Worm (Caenorhabditis elegans) whole organism, L4/young adult: ENCODE data around the gene ufc-1.

Experiments used
- W03F9.2 ChIP-seq: fragments of 150-350 bp; optimal IDR thresholded peaks from 2 replicates; lab custom pipeline; 2014; ENCODE audit warnings: missing biosample characterization, missing genetic modification characterization
- dao-5 ChIP-seq: sonication (generic microtip); optimal IDR thresholded peaks from 2 replicates; lab custom pipeline; 2016; ENCODE audit warnings: missing genotype, missing genetic modification characterization, moderate library complexity, missing compliant biosample characterization
- him-1 ChIP-seq: sonication (generic microtip); optimal IDR thresholded peaks from 2 replicates; lab custom pipeline; 2016; ENCODE audit warnings: missing genotype, missing genetic modification reagents, missing genetic modification characterization, missing compliant biosample characterization

ce11 chrIII:9361228-9361627 is 29.9 kb downstream of the ufc-1 start, which contains the start of gene flp-25:
- TF ChIP-seq him-1 (no peak), dao-5 (no peak), W03F9.2 (tag; lab: Kevin White, UChicago) (no peak)
